Worm (Caenorhabditis elegans) whole organism, L4 larva: Measurements from ENCODE around the gene Y53G8AM.8.

Experiments
- F37D6.2 ChIP-seq: sonication (generic microtip); optimal IDR thresholded peaks from 2 replicates; lab custom pipeline; 2016; ENCODE audit warnings: mild to moderate bottlenecking, missing genetic modification characterization, missing compliant biosample characterization
- R02D3.7 ChIP-seq: fragments of 150-350 bp; sonication (generic microtip); optimal IDR thresholded peaks from 3 replicates; lab custom pipeline; 2014; ENCODE audit warnings: missing biosample characterization, missing genetic modification characterization
- aly-2 ChIP-seq: sonication (generic microtip); optimal IDR thresholded peaks from 2 replicates; lab custom pipeline; 2018; ENCODE audit warnings: missing biosample characterization, missing genetic modification characterization
- ceh-82 ChIP-seq: sonication (generic microtip); optimal IDR thresholded peaks from 2 replicates; lab custom pipeline; 2017; ENCODE audit warnings: missing biosample characterization, missing genetic modification characterization
- lin-39 ChIP-seq: fragments of 150-350 bp; optimal IDR thresholded peaks from 2 replicates; lab custom pipeline; 2014; ENCODE audit warnings: missing biosample characterization, missing genetic modification reagents, missing genetic modification characterization
- mdt-29 ChIP-seq: fragments of 200-800 bp; sonication (Bioruptor generic); IDR thresholded peaks from 2 replicates; pipeline ENCODE4 v1.3.6; 2022; ENCODE audit warnings: missing genetic modification reagents, missing genetic modification characterization, missing compliant biosample characterization
- pha-4 ChIP-seq, 2 experiments: fragments of 150-350 bp in 1 of 2; fragments of 200-800 bp in 1 of 2; sonication (Bioruptor generic) in 1 of 2; IDR thresholded peaks in 1 of 2; optimal IDR thresholded peaks in 1 of 2; 2 replicates each; pipeline versions ENCODE4 v1.3.6 to Lab custom; 2014 to 2022; ENCODE audit warnings: missing genetic modification characterization in 2 of 2, missing genetic modification reagents in 2 of 2, missing biosample characterization in 1 of 2, missing compliant biosample characterization in 1 of 2
- snpc-4 ChIP-seq: fragments of 150-350 bp; optimal IDR thresholded peaks from 2 replicates; lab custom pipeline; 2014; ENCODE audit warnings: missing biosample characterization, missing genetic modification characterization
- ztf-11 ChIP-seq: fragments of 150-350 bp; optimal IDR thresholded peaks from 2 replicates; lab custom pipeline; 2014; ENCODE audit warnings: missing biosample characterization, missing genetic modification characterization

DNA sequence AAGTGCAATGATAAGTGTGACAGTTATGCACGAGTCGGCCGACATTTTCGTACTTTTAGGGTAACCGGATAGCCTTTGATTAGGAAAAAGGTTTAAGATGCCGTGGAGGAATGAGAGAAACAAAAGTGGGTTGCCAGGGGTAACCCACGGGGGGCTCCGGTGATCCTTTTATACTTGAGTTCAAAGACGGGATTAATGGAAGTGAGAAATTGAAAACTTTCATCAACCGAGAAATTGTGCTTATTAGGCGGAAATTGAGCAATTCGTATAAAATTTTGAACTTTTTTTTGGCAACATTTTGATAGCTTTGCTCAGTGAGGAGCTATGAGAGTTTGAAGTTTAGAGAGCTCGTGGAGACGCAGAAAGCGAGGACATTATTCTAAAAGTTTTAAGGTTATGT, 22.9 kb downstream of the Y53G8AM.8 start, which contains the start of gene Y53G8AM.4:
- TF ChIP-seq mdt-29 (GFP tag; lab: Robert Waterston, UW): no peak
- TF ChIP-seq snpc-4: no peak
- TF ChIP-seq pha-4 (GFP tag; IDR thresholded peaks at IDR 0.05; lab: Robert Waterston, UW): no peak
- no peak for TF ChIP-seq pha-4 (tag; optimal IDR thresholded peaks at IDR 0.05; lab: Kevin White, UChicago)
- no peak for TF ChIP-seq R02D3.7
- no peak for TF ChIP-seq ztf-11 (tag; lab: Kevin White, UChicago)
- TF ChIP-seq lin-39 (tag; lab: Kevin White, UChicago): no peak
- TF ChIP-seq ceh-82 (tag; lab: Kevin White, UChicago): no peak
- no peak for TF ChIP-seq F37D6.2 (tag; lab: Kevin White, UChicago)
- TF ChIP-seq aly-2: no peak
